Worm (Caenorhabditis elegans): Measurements from ENCODE around the gene ZK632.4.

ZK632.4 gene

DNA sequence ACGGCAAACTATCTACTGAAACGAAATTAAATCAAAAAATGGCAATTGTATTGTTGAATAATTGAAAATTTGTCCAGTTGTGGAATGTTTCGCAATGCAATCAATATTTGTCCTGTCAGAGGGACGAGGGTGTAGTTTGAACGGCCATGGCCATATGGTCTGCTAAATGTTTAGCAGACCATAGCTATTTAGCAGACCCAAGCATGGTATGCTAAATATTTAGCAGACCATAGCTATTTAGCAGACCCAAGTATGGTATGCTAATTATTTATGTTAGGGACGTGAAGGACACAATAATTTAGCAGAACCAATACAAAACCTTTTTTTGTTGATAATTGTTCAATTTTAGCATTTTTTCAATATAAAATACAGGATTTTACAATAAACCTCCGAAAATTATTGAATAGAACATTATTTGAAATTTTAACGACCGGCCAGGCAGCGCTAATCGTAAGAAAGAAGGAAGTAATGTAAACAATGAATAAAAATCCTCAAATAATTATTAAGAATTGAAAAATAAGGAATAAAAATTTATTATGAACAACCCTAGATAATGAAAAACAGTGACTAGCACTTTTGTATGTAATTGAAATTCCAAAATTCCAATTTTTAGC, 2.1 kb downstream of the ZK632.4 start, which contains the start of gene riok-3 (continued):
- TF ChIP-seq hlh-17 (GFP tag; optimal IDR thresholded peaks at IDR 0.05; ENCODE audit: borderline replicate concordance) (no peak), irx-1 (tag; optimal IDR thresholded peaks at IDR 0.05) (no peak), ztf-4 (tag; optimal IDR thresholded peaks at IDR 0.05) (no peak), lin-14 (GFP tag; optimal IDR thresholded peaks at IDR 0.05) (no peak), unc-98 (GFP tag; IDR thresholded peaks at IDR 0.05) (no peak), ceh-82 (tag; optimal IDR thresholded peaks at IDR 0.05) (no peak), nhr-11 (tag; optimal IDR thresholded peaks at IDR 0.05) (no peak), lin-13 (GFP tag; optimal IDR thresholded peaks at IDR 0.05) (no peak), C16A3.4 (tag; optimal IDR thresholded peaks at IDR 0.05) (no peak), jun-1 (tag; optimal IDR thresholded peaks at IDR 0.05) (no peak), efl-3 (GFP tag; optimal IDR thresholded peaks at IDR 0.05) (no peak), nhr-77 (tag; optimal IDR thresholded peaks at IDR 0.05) (no peak), nhr-71 (tag; optimal IDR thresholded peaks at IDR 0.05) (peak; percentile 42), ceh-88 (GFP tag; IDR thresholded peaks at IDR 0.05) (no peak), xbp-1 (tag; optimal IDR thresholded peaks at IDR 0.05) (no peak), nhr-90 (tag; optimal IDR thresholded peaks at IDR 0.05; ENCODE audit: poor library complexity) (no peak), lin-15B (tag; optimal IDR thresholded peaks at IDR 0.05) (no peak), C34B4.2 (tag; optimal IDR thresholded peaks at IDR 0.05) (no peak), skn-1 (tag; optimal IDR thresholded peaks at IDR 0.05) (no peak), nhr-76 (tag; optimal IDR thresholded peaks at IDR 0.05) (no peak), nhr-19 (GFP tag; conservative IDR thresholded peaks at IDR 0.05) (no peak), fos-1 (tag; optimal IDR thresholded peaks at IDR 0.05) (no peak), snu-23 (GFP tag; optimal IDR thresholded peaks at IDR 0.05) (peak; percentile 0), alr-1 (tag; optimal IDR thresholded peaks at IDR 0.05; ENCODE audit: borderline replicate concordance) (no peak), fkh-4 (tag; optimal IDR thresholded peaks at IDR 0.05; ENCODE audit: borderline replicate concordance) (no peak), mdl-1 (tag; optimal IDR thresholded peaks at IDR 0.05) (no peak), F16B12.6 (tag; optimal IDR thresholded peaks at IDR 0.05) (no peak), sptf-1 (tag; optimal IDR thresholded peaks at IDR 0.05) (no peak), mab-9 (GFP tag; IDR thresholded peaks at IDR 0.05) (no peak), tlp-1 (tag; optimal IDR thresholded peaks at IDR 0.05) (no peak), grh-1 (GFP tag; IDR thresholded peaks at IDR 0.05) (no peak), lir-3 (tag; optimal IDR thresholded peaks at IDR 0.05; ENCODE audit: poor library complexity) (peak; percentile 18), ama-1 (optimal IDR thresholded peaks at IDR 0.05) (peak; percentile 38)

DNA sequence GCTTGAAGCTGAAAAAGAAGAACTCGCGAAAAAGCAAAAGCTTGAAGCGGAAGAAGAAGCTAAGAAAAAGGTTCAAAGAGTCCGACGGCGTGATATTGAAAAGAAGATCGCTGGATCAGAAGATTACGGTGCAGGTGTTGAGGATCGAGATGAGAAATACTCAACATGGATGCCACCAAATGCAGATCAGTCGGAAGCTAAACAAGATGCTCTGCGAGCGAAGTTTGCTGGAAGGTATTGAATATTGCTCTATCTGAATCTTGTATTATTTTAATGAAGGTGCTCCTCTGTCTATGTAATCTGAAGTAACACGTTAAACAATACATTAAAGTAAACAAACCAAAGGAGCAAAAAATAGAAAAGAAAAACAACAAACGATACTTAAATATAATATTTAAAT, 5.2 kb downstream of the ZK632.4 start:
- TF ChIP-seq aly-2 (tag; optimal IDR thresholded peaks at IDR 0.05), result no peak
- no peak for TF ChIP-seq efl-1 (optimal IDR thresholded peaks at IDR 0.05)
- TF ChIP-seq efl-1 (GFP tag; optimal IDR thresholded peaks at IDR 0.05 in 1 of 2), result peak in 1 of 2 experiments; percentile 55
- no peak for TF ChIP-seq nhr-20 (tag; optimal IDR thresholded peaks at IDR 0.05)

DNA sequence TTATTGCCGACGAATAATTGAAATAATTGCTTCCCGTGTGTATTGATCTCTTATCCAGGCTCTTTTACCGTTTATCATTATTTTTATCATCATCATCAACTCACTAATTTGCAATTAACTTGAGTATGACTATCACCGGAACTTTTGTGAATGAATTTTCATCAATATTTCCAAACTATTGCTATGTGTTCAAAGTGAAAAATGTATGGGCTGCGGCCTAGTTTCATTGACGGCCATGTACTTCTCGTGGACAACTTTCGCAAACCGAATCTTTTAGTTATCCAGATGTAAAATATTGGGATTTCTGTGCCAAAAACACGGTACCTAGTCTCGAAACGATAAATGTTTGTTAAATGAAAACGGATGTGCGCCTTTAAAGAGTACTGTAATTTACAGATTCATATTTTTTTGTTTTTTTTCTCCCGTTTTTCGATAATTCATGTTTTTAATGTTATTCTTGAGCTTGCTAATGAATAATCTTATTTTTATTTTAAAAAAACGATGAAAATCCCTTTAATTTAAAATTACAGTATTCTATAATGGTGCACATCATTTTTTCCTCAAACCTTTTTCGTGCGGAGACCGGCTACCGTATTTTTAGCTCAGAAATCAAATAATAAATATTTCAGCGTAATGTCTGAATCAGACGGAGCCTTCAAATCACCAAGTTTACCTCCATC, 8.6 kb downstream of the ZK632.4 start, which contains the start of gene ZK632.2:
ZK632.2 (plus strand) TSS at position 630 of the 680 bp plus-strand sequence.
- TF ChIP-seq nhr-85 (tag) (peak; percentile 31), efl-1 (optimal IDR thresholded peaks at IDR 0.05) (peak; percentile 1 to 27), efl-1 (GFP tag; optimal IDR thresholded peaks at IDR 0.05 in 1 of 2) (peak in 1 of 2 experiments; percentile 22), aly-2 (tag; optimal IDR thresholded peaks at IDR 0.05) (peak; percentile 32), lin-14 (GFP tag; optimal IDR thresholded peaks at IDR 0.05) (no peak), sox-4 (tag; optimal IDR thresholded peaks at IDR 0.05) (no peak), xbp-1 (tag; optimal IDR thresholded peaks at IDR 0.05) (no peak), vab-15 (tag; optimal IDR thresholded peaks at IDR 0.05) (no peak), hlh-17 (GFP tag; optimal IDR thresholded peaks at IDR 0.05; ENCODE audit: borderline replicate concordance) (no peak), lin-13 (GFP tag; optimal IDR thresholded peaks at IDR 0.05) (no peak), zip-4 (GFP tag; optimal IDR thresholded peaks at IDR 0.05) (no peak), mdl-1 (tag; optimal IDR thresholded peaks at IDR 0.05) (peak in 1 of 2 experiments; percentile 12), blmp-1 (tag; optimal IDR thresholded peaks at IDR 0.05) (no peak), pqm-1 (tag; optimal IDR thresholded peaks at IDR 0.05) (no peak), nhr-71 (tag; optimal IDR thresholded peaks at IDR 0.05) (peak; percentile 20), ceh-63 (GFP tag; optimal IDR thresholded peaks at IDR 0.05) (no peak), hlh-4 (tag; optimal IDR thresholded peaks at IDR 0.05) (no peak), skn-1 (tag; optimal IDR thresholded peaks at IDR 0.05) (no peak), sptf-1 (tag; optimal IDR thresholded peaks at IDR 0.05) (no peak), aha-1 (tag; optimal IDR thresholded peaks at IDR 0.05) (no peak), F16B12.6 (tag; optimal IDR thresholded peaks at IDR 0.05) (no peak), nhr-20 (tag; optimal IDR thresholded peaks at IDR 0.05) (no peak), fkh-4 (tag; optimal IDR thresholded peaks at IDR 0.05; ENCODE audit: borderline replicate concordance) (peak; percentile 21), unc-130 (tag; optimal IDR thresholded peaks at IDR 0.05) (no peak), pag-3 (tag; optimal IDR thresholded peaks at IDR 0.05; ENCODE audit: borderline replicate concordance, insufficient read depth) (no peak)

Measured in whole organism, L1 larva.